Worm (Caenorhabditis elegans) whole organism, mixed stage, embryonic: ENCODE data around the gene C16C8.21.

Experiments
- elt-3 ChIP-seq: fragments of 150-350 bp; optimal IDR thresholded peaks from 2 replicates; lab custom pipeline; 2014; ENCODE audit warnings: missing biosample characterization, missing genetic modification characterization
- mep-1 ChIP-seq: fragments of 150-350 bp; optimal IDR thresholded peaks from 2 replicates; lab custom pipeline; 2017; ENCODE audit warnings: missing biosample characterization, missing genetic modification reagents, missing genetic modification characterization, inconsistent platforms
- snpc-4 ChIP-seq: fragments of 150-350 bp; optimal IDR thresholded peaks from 2 replicates; lab custom pipeline; 2014; ENCODE audit warnings: missing biosample characterization, missing genetic modification characterization
- ztf-11 ChIP-seq: fragments of 150-350 bp; optimal IDR thresholded peaks from 2 replicates; lab custom pipeline; 2014; ENCODE audit warnings: missing biosample characterization, missing genetic modification characterization

DNA sequence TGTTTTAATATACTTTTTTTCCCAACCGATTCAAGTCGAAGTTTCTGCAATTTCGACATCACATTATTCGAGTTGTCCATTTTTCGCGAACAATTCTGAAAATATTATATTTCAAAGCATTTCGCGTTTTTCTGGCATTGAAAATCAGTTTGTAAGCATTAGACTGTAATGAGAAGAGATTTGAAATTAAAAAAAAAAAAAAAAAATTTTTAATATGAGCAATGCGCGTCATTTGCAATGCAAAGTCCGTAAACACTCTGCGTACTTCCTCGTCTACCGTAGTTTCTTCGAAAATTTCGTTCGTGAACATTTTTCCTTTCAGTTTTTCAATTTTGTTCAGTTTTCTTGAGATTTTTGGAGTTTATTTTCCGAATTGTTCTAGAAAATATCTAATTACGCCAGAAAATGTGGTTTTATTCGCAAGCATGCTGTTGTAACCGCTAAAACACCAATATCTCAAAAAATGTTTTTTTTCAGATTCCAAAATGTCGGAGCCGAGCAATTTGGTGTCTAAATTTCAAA is 2.7 kb upstream of the C16C8.21 start, which contains the start of the genes C16C8.5 and C16C8.16:
- TF ChIP-seq elt-3 (tag; lab: Kevin White, UChicago) (no peak), ztf-11 (tag; lab: Kevin White, UChicago) (no peak), mep-1 (no peak), snpc-4 (tag; lab: Kevin White, UChicago) (no peak)
